Worm (Caenorhabditis elegans) whole organism, L4 larva: Measurements from ENCODE around the gene C53B7.6.

Experiments used
- T20F7.1 ChIP-seq: fragments of 200-800 bp; sonication (Bioruptor generic); optimal IDR thresholded peaks from 2 replicates; lab custom pipeline; 2018; ENCODE audit warnings: mild to moderate bottlenecking, missing genetic modification characterization, missing compliant biosample characterization
- unc-62 ChIP-seq, 3 experiments: fragments of 150-350 bp in 1 of 3; sonication (generic microtip); optimal IDR thresholded peaks in 2 of 3; peaks in 1 of 3; 1 replicate in 1 of 3; 2 replicates in 2 of 3; lab custom pipeline; 2014 to 2017; ENCODE audit warnings: missing biosample characterization in 3 of 3, missing genetic modification characterization in 3 of 3, missing genetic modification reagents in 3 of 3, missing genotype in 1 of 3

Gene C53B7.6

DNA sequence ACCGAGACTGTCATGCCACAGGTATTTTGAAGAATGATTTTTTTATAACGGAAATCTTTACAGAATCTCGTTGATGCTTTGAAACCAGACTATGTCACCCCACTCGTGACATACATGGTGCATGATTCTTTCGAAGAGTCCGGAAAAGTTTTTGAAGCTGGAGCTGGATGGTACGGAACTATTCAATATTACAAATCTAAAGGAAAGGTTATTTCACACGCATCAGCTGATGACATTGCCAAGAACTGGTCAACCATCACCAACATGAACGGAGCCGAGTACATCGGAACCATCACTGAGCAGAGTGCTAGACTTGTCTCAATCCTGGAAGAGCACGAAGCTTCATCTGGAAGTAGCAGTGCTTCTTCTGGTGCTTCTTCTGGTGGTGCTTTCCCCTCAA, 49.4 kb downstream of the C53B7.6 start:
- TF ChIP-seq T20F7.1 (GFP tag; lab: Kevin White, UChicago) (no peak), unc-62 (GFP tag; optimal IDR thresholded peaks at IDR 0.05 in 1 of 2; lab: Kevin White, UChicago) (peak in 1 of 2 experiments; percentile 94), unc-62 (tag; optimal IDR thresholded peaks at IDR 0.05; lab: Kevin White, UChicago) (no peak)
